Fruit fly (Drosophila melanogaster): ENCODE measurements around the gene Uros1.

DNA sequence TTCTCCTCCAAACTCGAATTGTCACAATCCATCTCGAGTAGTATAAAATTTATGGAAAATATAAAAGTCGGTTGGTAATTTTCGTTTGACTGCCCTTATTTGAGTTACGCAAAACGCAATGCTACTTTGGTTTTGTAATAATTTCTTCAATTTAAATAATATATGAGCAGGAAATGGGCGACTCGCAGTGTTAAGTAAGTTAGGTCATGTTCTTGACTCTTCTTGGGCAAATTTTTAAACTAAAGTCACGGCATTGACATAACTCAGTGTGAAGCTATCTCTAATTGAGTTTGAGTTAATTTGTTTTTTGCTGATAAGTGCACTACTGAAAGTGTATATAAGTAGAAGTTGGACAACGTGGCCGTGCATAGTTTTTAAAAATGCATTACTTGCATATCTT is 23.5 kb upstream of the Uros1 start, which contains the start of the genes CG12661 and CG43255:
- TF ChIP-seq CTCF (optimal IDR thresholded peaks at IDR 0.05) (no peak), CG8478 (optimal IDR thresholded peaks at IDR 0.05) (no peak)

Measured in S2 (cell line).